Fruit fly (Drosophila melanogaster) whole organism: ENCODE data around the gene CG43149.

ENCODE experiments used
- CG8478 ChIP-seq: fragments of >200 bp; optimal IDR thresholded peaks from 2 replicates; lab custom pipeline; 2018; ENCODE audit warnings: inconsistent platforms
- Dll ChIP-seq: fragments of >200 bp; optimal IDR thresholded peaks from 2 replicates; lab custom pipeline; 2017
- EcR ChIP-seq, 2 experiments: fragments of >200 bp; optimal IDR thresholded peaks; 2 replicates each; lab custom pipeline; 2017; ENCODE audit warnings: missing biosample characterization in 2 of 2, missing genetic modification characterization in 2 of 2, missing genetic modification reagents in 2 of 2
- pan ChIP-seq: fragments of >200 bp; optimal IDR thresholded peaks from 2 replicates; lab custom pipeline; 2017
- psq ChIP-seq: fragments of >200 bp; optimal IDR thresholded peaks from 2 replicates; lab custom pipeline; 2017
- usp ChIP-seq: fragments of >200 bp; optimal IDR thresholded peaks from 2 replicates; lab custom pipeline; 2017; ENCODE audit warnings: missing biosample characterization, missing genetic modification characterization, mixed read lengths

The CG43149 gene

dm6 chr3L:82929-83328 is 28.4 kb upstream of the CG43149 start:
- TF ChIP-seq CG8478 (no peak), usp (GFP tag; lab: Kevin White, UChicago) (no peak), pan (no peak), EcR (GFP tag; optimal IDR thresholded peaks at IDR 0.05; lab: Kevin White, UChicago) (no peak), psq (lab: Kevin White, UChicago) (no peak), Dll (no peak)

- TF ChIP-seq usp (GFP tag; lab: Kevin White, UChicago) (no peak), Dll (no peak), pan (no peak), psq (lab: Kevin White, UChicago) (no peak), EcR (GFP tag; optimal IDR thresholded peaks at IDR 0.05; lab: Kevin White, UChicago) (no peak), CG8478 (no peak)
Observed at dm6 chr3L:75232-75631, 20.7 kb upstream of the CG43149 start, which contains the start of gene CG13405. Gene CG13405, minus strand, starts transcription at chr3L:75332.

dm6 chr3L:73352-74147 is 19.0 kb upstream of the CG43149 start:
- TF ChIP-seq Dll (no peak), EcR (GFP tag; optimal IDR thresholded peaks at IDR 0.05; lab: Kevin White, UChicago) (peak; percentile 76 to 81)

- no peak for TF ChIP-seq pan
- TF ChIP-seq Dll: no peak
- peak; percentile 43 to 89 for TF ChIP-seq EcR (GFP tag; optimal IDR thresholded peaks at IDR 0.05; lab: Kevin White, UChicago)
Observed at dm6 chr3L:71247-71646, 16.7 kb upstream of the CG43149 start.

- TF ChIP-seq psq (lab: Kevin White, UChicago): no peak
- TF ChIP-seq CG8478: no peak
- no peak for TF ChIP-seq Dll
- TF ChIP-seq EcR (GFP tag; optimal IDR thresholded peaks at IDR 0.05; lab: Kevin White, UChicago): peak in 1 of 2 experiments; percentile 52
Observed at dm6 chr3L:69310-69709, 14.8 kb upstream of the CG43149 start.

dm6 chr3L:66063-66462 is 11.5 kb upstream of the CG43149 start, which contains the start of gene Lsp1gamma:
Gene Lsp1gamma, plus strand, starts transcription at chr3L:66430.
- TF ChIP-seq psq (lab: Kevin White, UChicago) (no peak), Dll (no peak), EcR (GFP tag; optimal IDR thresholded peaks at IDR 0.05; lab: Kevin White, UChicago) (no peak), pan (no peak), usp (GFP tag; lab: Kevin White, UChicago) (no peak), CG8478 (no peak)

dm6 chr3L:60491-60890 is 5.9 kb upstream of the CG43149 start:
- TF ChIP-seq psq (lab: Kevin White, UChicago) (no peak), pan (no peak), EcR (GFP tag; optimal IDR thresholded peaks at IDR 0.05; lab: Kevin White, UChicago) (no peak), CG8478 (no peak), Dll (no peak), usp (GFP tag; lab: Kevin White, UChicago) (no peak)

- TF ChIP-seq CG8478 (no peak), usp (GFP tag; lab: Kevin White, UChicago) (no peak)
Observed at dm6 chr3L:60050-60449, 5.5 kb upstream of the CG43149 start.

- TF ChIP-seq psq (lab: Kevin White, UChicago) (no peak), EcR (GFP tag; optimal IDR thresholded peaks at IDR 0.05; lab: Kevin White, UChicago) (peak in 1 of 2 experiments; percentile 4), usp (GFP tag; lab: Kevin White, UChicago) (no peak), Dll (no peak)
Observed at dm6 chr3L:57638-58037, 3.1 kb upstream of the CG43149 start.

dm6 chr3L:56532-56931 is 2.0 kb upstream of the CG43149 start:
- no peak for TF ChIP-seq pan
- no peak for TF ChIP-seq CG8478
- TF ChIP-seq Dll: no peak
- TF ChIP-seq EcR (GFP tag; optimal IDR thresholded peaks at IDR 0.05; lab: Kevin White, UChicago): no peak
- TF ChIP-seq usp (GFP tag; lab: Kevin White, UChicago): no peak
- no peak for TF ChIP-seq psq (lab: Kevin White, UChicago)

- TF ChIP-seq Dll: no peak
- TF ChIP-seq CG8478: no peak
- no peak for TF ChIP-seq pan
- no peak for TF ChIP-seq EcR (GFP tag; optimal IDR thresholded peaks at IDR 0.05; lab: Kevin White, UChicago)
- no peak for TF ChIP-seq psq (lab: Kevin White, UChicago)
- TF ChIP-seq usp (GFP tag; lab: Kevin White, UChicago): no peak
Observed at dm6 chr3L:50834-51233, 3.7 kb downstream of the CG43149 start.

dm6 chr3L:49732-50131 is 4.8 kb downstream of the CG43149 start:
- TF ChIP-seq pan (no peak), Dll (no peak), EcR (GFP tag; optimal IDR thresholded peaks at IDR 0.05; lab: Kevin White, UChicago) (no peak), psq (lab: Kevin White, UChicago) (no peak), CG8478 (no peak), usp (GFP tag; lab: Kevin White, UChicago) (no peak)

dm6 chr3L:47635-48177 is 6.8 kb downstream of the CG43149 start:
- TF ChIP-seq CG8478: no peak
- TF ChIP-seq Dll: no peak
- no peak for TF ChIP-seq EcR (GFP tag; optimal IDR thresholded peaks at IDR 0.05; lab: Kevin White, UChicago)
- TF ChIP-seq psq (lab: Kevin White, UChicago): no peak
- no peak for TF ChIP-seq pan
- TF ChIP-seq usp (GFP tag; lab: Kevin White, UChicago): no peak
